Fruit fly (Drosophila melanogaster) whole organism, wandering third instar larva: Measurements from ENCODE around the gene CG10919.

Experiments used
- Abd-B ChIP-seq: fragments of >200 bp; optimal IDR thresholded peaks from 2 replicates; lab custom pipeline; 2017; ENCODE audit warnings: missing biosample characterization, missing genetic modification characterization
- Dfd ChIP-seq: fragments of >200 bp; optimal IDR thresholded peaks from 2 replicates; lab custom pipeline; 2017; ENCODE audit warnings: missing biosample characterization, missing genetic modification characterization
- Dif ChIP-seq: fragments of 200-275, 200-300 bp; sonication (Bioruptor generic); optimal IDR thresholded peaks from 2 replicates; lab custom pipeline; 2018; ENCODE audit warnings: missing biosample characterization, missing genetic modification characterization; ENCODE audit not compliant: partially characterized antibody
- Hr83 ChIP-seq: fragments of 200-300 bp; sonication (Bioruptor generic); optimal IDR thresholded peaks from 2 replicates; lab custom pipeline; 2016; ENCODE audit warnings: missing biosample characterization, mild to moderate bottlenecking, missing genetic modification characterization, moderate library complexity; ENCODE audit not compliant: poor library complexity, severe bottlenecking
- Myc ChIP-seq: fragments of >200 bp; optimal IDR thresholded peaks from 2 replicates; lab custom pipeline; 2017
- Rel ChIP-seq, 2 experiments: fragments of 200-800 bp; sonication (Bioruptor generic) in 1 of 2; optimal IDR thresholded peaks; 2 replicates in 1 of 2; 3 replicates in 1 of 2; lab custom pipeline; 2016 to 2019; ENCODE audit warnings: mild to moderate bottlenecking in 2 of 2, missing biosample characterization in 2 of 2, missing genetic modification characterization in 2 of 2, moderate library complexity in 1 of 2
- br ChIP-seq: fragments of 200-800 bp; sonication (Bioruptor generic); optimal IDR thresholded peaks from 2 replicates; lab custom pipeline; 2016; ENCODE audit warnings: missing biosample characterization, missing genetic modification characterization
- dmrt93B ChIP-seq: fragments of 200-800 bp; sonication (Bioruptor generic); optimal IDR thresholded peaks from 2 replicates; lab custom pipeline; 2018; ENCODE audit warnings: missing biosample characterization, mild to moderate bottlenecking, missing genetic modification characterization
- dsf ChIP-seq: sonication (Bioruptor generic); optimal IDR thresholded peaks from 2 replicates; lab custom pipeline; 2016; ENCODE audit warnings: missing biosample characterization, missing genetic modification characterization, borderline replicate concordance
- lola ChIP-seq: fragments of >200 bp; optimal IDR thresholded peaks from 2 replicates; lab custom pipeline; 2017; ENCODE audit warnings: missing biosample characterization, missing genetic modification characterization
- pan ChIP-seq: fragments of >200 bp; optimal IDR thresholded peaks from 2 replicates; lab custom pipeline; 2017
- psq ChIP-seq: fragments of 200-800 bp; sonication (Bioruptor generic); optimal IDR thresholded peaks from 3 replicates; lab custom pipeline; 2017; ENCODE audit warnings: missing biosample characterization, mild to moderate bottlenecking, missing genetic modification characterization, moderate library complexity
- rgr ChIP-seq: fragments of 200-800 bp; sonication (Bioruptor generic); optimal IDR thresholded peaks from 3 replicates; lab custom pipeline; 2016; ENCODE audit warnings: missing biosample characterization, mild to moderate bottlenecking, missing genetic modification characterization
- sage ChIP-seq: fragments of 200-800 bp; sonication (Bioruptor generic); optimal IDR thresholded peaks from 2 replicates; lab custom pipeline; 2016; ENCODE audit warnings: missing biosample characterization, mild to moderate bottlenecking, missing genetic modification characterization

DNA sequence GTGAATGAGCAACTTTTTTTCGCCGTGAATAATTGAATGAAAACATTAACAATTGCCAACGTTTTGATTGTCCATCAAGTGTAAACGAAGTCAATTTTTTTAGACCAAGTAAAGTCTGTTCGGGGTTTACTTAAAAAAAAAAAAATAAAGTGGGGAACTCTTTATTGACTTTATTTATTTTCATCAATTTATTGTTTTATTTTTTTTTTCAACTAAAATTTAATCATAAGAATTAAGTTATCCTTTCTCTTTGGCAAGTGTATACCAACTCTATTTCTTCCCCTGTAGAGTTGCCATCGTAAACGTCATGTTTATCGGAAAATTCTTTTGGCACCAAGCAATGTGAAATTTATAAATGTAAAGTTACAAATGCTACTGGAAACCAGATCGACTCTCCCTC lies 35.8 kb upstream of the CG10919 start, which contains the start of gene CG2616:
- no peak for TF ChIP-seq br
- no peak for TF ChIP-seq Dif (GFP tag; lab: Kevin White, UChicago)
- TF ChIP-seq lola, result no peak
- no peak for TF ChIP-seq rgr
- no peak for TF ChIP-seq dmrt93B (GFP tag; lab: Kevin White, UChicago)
- TF ChIP-seq Dfd, result no peak
- TF ChIP-seq sage (GFP tag; lab: Kevin White, UChicago), result no peak
- TF ChIP-seq Abd-B, result no peak
- TF ChIP-seq Myc (lab: Kevin White, UChicago), result no peak
- no peak for TF ChIP-seq dsf (GFP tag; lab: Kevin White, UChicago)
- TF ChIP-seq psq (GFP tag; lab: Kevin White, UChicago), result no peak
- no peak for TF ChIP-seq pan (lab: Kevin White, UChicago)
- TF ChIP-seq Rel (GFP tag; optimal IDR thresholded peaks at IDR 0.05; lab: Kevin White, UChicago), result no peak
- no peak for TF ChIP-seq Rel (tag; optimal IDR thresholded peaks at IDR 0.05; lab: Kevin White, UChicago)
- TF ChIP-seq Hr83 (GFP tag; lab: Kevin White, UChicago), result no peak
